Fruit fly (Drosophila melanogaster) whole organism, adult: ENCODE measurements around the gene ex.
A peak's percentile ranks its signal among the peaks of the same experiment; 100 is the strongest.

Experiments
- CG11617 ChIP-seq: fragments of 200-800 bp; sonication (Bioruptor generic); optimal IDR thresholded peaks from 2 replicates; lab custom pipeline; 2017; ENCODE audit warnings: mild to moderate bottlenecking, missing biosample characterization, missing genetic modification reagents, missing genetic modification characterization
- CG12768 ChIP-seq: fragments of 200-800 bp; sonication (Bioruptor generic); optimal IDR thresholded peaks from 2 replicates; lab custom pipeline; 2017; ENCODE audit warnings: missing biosample characterization, missing genetic modification characterization, mild to moderate bottlenecking, moderate library complexity, missing genetic modification reagents
- CG14711 ChIP-seq: fragments of 200-800 bp; sonication (Bioruptor generic); optimal IDR thresholded peaks from 2 replicates; lab custom pipeline; 2018; ENCODE audit warnings: missing biosample characterization, mild to moderate bottlenecking, missing genetic modification characterization, moderate library complexity
- CG1620 ChIP-seq: fragments of 200-800 bp; sonication (Bioruptor generic); optimal IDR thresholded peaks from 2 replicates; lab custom pipeline; 2016; ENCODE audit warnings: missing biosample characterization, missing genetic modification characterization
- CG33017 ChIP-seq: fragments of 200-800 bp; sonication (Bioruptor generic); optimal IDR thresholded peaks from 2 replicates; lab custom pipeline; 2018; ENCODE audit warnings: missing biosample characterization, mild to moderate bottlenecking, missing genetic modification characterization, moderate library complexity
- CG5204 ChIP-seq: fragments of 200-800 bp; sonication (Bioruptor generic); optimal IDR thresholded peaks from 2 replicates; lab custom pipeline; 2016; ENCODE audit warnings: missing biosample characterization, missing genetic modification characterization
- CG7045 ChIP-seq: fragments of 200-800 bp; sonication (Bioruptor generic); optimal IDR thresholded peaks from 2 replicates; lab custom pipeline; 2017; ENCODE audit warnings: missing biosample characterization, mild to moderate bottlenecking, missing genetic modification characterization
- CG7101 ChIP-seq: fragments of 200-800 bp; sonication (Bioruptor generic); optimal IDR thresholded peaks from 2 replicates; lab custom pipeline; 2018; ENCODE audit warnings: missing biosample characterization, mild to moderate bottlenecking, missing genetic modification characterization, moderate library complexity
- Clk ChIP-seq: fragments of 200-800 bp; sonication (Bioruptor generic); optimal IDR thresholded peaks from 2 replicates; lab custom pipeline; 2017; ENCODE audit warnings: missing biosample characterization, missing genetic modification characterization
- Crg-1 ChIP-seq: fragments of 200-800 bp; sonication (Bioruptor generic); optimal IDR thresholded peaks from 2 replicates; lab custom pipeline; 2016; ENCODE audit warnings: missing biosample characterization, missing genetic modification characterization
- Hr96 ChIP-seq: fragments of 200-800 bp; sonication (Bioruptor generic); optimal IDR thresholded peaks from 2 replicates; lab custom pipeline; 2016; ENCODE audit warnings: missing biosample characterization, missing genetic modification characterization
- Mnt ChIP-seq: fragments of 200-800 bp; sonication (Bioruptor generic); optimal IDR thresholded peaks from 2 replicates; lab custom pipeline; 2016; ENCODE audit warnings: missing biosample characterization, mild to moderate bottlenecking, missing genetic modification characterization
- bab1 ChIP-seq: fragments of 200-800 bp; sonication (Bioruptor generic); optimal IDR thresholded peaks from 3 replicates; lab custom pipeline; 2019; ENCODE audit warnings: missing biosample characterization, mild to moderate bottlenecking, missing genetic modification characterization, moderate library complexity
- cic ChIP-seq: fragments of 200-800 bp; sonication (Bioruptor generic); optimal IDR thresholded peaks from 2 replicates; lab custom pipeline; 2017; ENCODE audit warnings: missing biosample characterization, mild to moderate bottlenecking, missing genetic modification characterization, moderate library complexity
- kay ChIP-seq: fragments of 200-800 bp; sonication (Bioruptor generic); peaks from one replicate; lab custom pipeline; 2016; ENCODE audit warnings: missing biosample characterization, missing genetic modification characterization, borderline replicate concordance
- ovo ChIP-seq: fragments of 200-800 bp; sonication (Bioruptor generic); optimal IDR thresholded peaks from 2 replicates; lab custom pipeline; 2016; ENCODE audit warnings: missing biosample characterization, missing genetic modification characterization
- pad ChIP-seq: fragments of 200-800 bp; sonication (Bioruptor generic); optimal IDR thresholded peaks from 3 replicates; lab custom pipeline; 2017; ENCODE audit warnings: missing biosample characterization, missing genetic modification characterization, mild to moderate bottlenecking, moderate library complexity, missing genetic modification reagents
- tj ChIP-seq: fragments of 200-800 bp; sonication (Bioruptor generic); optimal IDR thresholded peaks from 3 replicates; lab custom pipeline; 2017; ENCODE audit warnings: missing biosample characterization, mild to moderate bottlenecking, missing genetic modification characterization, moderate library complexity
- toe ChIP-seq: fragments of 200-800 bp; sonication (Bioruptor generic); optimal IDR thresholded peaks from 2 replicates; lab custom pipeline; 2016; ENCODE audit warnings: missing biosample characterization, missing genetic modification characterization

The ex gene

DNA sequence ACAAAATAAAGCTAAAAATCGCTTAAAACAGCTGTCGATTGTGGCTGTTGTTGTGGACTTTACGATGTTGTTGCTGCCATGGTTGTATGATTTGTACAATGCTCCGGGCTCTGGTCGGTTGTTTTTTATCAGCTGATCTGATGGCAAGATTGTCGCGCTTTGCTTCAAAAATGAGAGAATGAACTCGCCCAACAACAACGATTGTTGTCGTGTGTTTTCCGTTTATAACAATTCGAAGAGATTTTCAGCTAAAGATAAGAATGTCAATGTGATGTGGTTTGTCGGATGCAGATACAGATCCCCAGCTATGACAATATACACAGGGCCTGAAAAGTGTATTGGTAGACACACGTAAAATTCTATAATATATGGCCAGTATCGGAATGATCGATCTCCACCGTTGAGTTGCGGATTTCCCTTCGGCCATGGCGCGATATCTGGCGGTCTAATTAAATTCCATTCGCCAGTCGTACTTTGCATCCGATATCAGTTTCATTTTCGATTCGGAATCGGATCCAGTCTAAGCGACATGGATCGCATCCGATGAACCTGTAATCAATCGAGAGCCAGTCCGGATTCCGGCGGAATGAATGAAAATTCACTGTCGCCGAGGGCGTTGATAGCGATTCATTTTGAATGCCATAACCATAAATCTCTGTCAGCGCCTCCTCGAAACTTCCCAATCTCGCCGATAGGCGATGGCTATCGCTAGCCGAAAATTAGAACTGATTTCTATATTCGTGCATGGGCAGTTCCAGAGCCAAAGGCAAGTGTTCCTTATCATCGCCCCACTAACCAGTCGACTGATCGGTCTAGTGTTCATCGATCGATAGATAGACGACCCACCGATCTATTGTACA lies 64.6 kb downstream of the ex start:
- TF ChIP-seq Mnt (GFP tag; lab: Kevin White, UChicago) = no peak
- no peak for TF ChIP-seq Crg-1 (GFP tag; lab: Kevin White, UChicago)
- no peak for TF ChIP-seq ovo
- no peak for TF ChIP-seq Clk (GFP tag; lab: Kevin White, UChicago)
- no peak for TF ChIP-seq kay (GFP tag; lab: Kevin White, UChicago)
- no peak for TF ChIP-seq CG1620 (GFP tag; lab: Kevin White, UChicago)
- TF ChIP-seq bab1 (GFP tag; lab: Kevin White, UChicago) = no peak
- no peak for TF ChIP-seq CG12768 (GFP tag; lab: Kevin White, UChicago)
- no peak for TF ChIP-seq CG14711 (tag; lab: Kevin White, UChicago)
- no peak for TF ChIP-seq CG5204 (GFP tag; lab: Kevin White, UChicago)
- no peak for TF ChIP-seq toe (GFP tag; lab: Kevin White, UChicago)
- TF ChIP-seq CG7101 (tag; lab: Kevin White, UChicago) = no peak
- TF ChIP-seq CG7045 (GFP tag; lab: Kevin White, UChicago) = no peak
- no peak for TF ChIP-seq CG33017 (tag; lab: Kevin White, UChicago)
- TF ChIP-seq Hr96 (GFP tag; lab: Kevin White, UChicago) = no peak

DNA sequence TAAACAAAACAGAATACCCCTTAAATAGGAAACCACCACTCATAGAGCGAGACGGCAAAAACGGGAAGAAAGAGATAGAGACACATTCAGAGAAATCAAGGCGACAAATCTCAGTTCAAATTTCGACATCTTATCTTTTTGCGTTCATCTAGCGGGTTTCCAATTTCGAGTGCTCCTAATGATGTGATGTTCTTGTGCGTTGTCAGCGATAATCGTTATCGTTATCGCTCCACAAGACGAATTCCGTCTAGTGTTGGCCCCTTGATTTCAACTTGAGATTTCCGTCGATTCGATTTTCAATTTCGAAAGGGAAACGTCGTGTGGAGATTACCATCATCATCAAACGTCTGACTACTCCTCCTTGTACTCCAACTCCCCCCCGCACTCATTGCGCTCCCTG lies 65.4 kb downstream of the ex start:
- TF ChIP-seq CG14711 (tag; lab: Kevin White, UChicago) (no peak), tj (GFP tag; lab: Kevin White, UChicago) (peak; percentile 60)

DNA sequence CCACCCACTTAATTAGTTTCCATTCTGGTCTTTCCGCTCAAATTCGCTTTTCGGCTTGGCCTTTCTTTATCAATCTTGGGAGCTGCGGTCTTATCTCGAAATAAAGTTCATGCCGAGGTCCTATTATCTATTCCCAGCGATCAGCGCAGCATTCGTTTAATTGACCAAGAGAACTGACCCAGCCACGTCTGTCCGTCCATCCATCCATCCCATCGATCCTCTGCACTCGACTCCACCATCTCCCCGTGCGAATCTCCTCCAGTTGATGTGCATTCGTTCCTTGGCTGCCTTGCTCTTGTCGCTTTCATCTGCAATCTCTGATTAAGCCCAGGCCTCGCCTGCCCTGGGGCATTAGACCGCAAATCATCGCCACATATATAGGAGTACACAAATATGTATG lies 65.8 kb downstream of the ex start:
- TF ChIP-seq CG12768 (GFP tag; lab: Kevin White, UChicago) (no peak), CG33017 (tag; lab: Kevin White, UChicago) (no peak), pad (GFP tag; lab: Kevin White, UChicago) (no peak), toe (GFP tag; lab: Kevin White, UChicago) (no peak), tj (GFP tag; lab: Kevin White, UChicago) (no peak), Mnt (GFP tag; lab: Kevin White, UChicago) (no peak), CG5204 (GFP tag; lab: Kevin White, UChicago) (no peak), kay (GFP tag; lab: Kevin White, UChicago) (no peak), CG1620 (GFP tag; lab: Kevin White, UChicago) (no peak), ovo (no peak), Crg-1 (GFP tag; lab: Kevin White, UChicago) (no peak), CG11617 (no peak)

DNA sequence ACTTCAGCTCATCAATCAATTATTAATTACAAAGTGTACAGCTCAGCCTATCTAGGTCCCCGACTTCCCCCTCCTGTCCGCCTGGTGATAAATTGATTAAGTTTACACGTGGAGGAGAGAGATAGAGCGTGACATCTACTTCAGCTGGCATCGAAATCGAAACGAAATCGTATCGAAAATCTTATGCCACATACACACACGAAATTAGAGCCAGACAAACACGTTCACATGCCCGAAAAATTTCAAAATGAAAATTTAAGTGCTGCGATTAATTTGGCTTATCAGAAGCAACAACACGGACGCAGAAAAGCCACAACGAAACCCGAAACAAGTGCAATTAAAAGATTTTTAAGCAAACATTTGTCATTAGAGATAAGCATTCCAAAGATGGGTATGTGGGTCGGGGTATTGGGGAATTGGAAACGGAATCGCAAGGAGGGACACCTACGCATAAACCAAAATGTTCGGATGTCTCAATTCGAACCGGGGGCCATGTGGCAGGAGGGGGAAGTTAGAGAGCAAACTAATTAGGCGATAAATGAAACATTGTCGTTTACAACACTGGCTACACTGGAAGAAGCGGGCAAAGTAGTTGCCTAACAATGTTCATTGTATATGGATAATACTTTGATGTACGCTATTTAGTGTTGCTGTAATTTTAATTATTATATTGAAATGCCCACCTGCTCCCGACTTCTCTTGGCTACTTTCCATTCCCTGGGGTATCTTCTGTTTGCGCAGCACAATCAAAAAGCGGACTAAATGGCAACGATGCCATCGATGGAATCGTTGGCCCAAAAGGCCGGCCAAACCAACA lies 66.8 kb downstream of the ex start:
- TF ChIP-seq CG11617 (no peak), CG1620 (GFP tag; lab: Kevin White, UChicago) (no peak), CG7101 (tag; lab: Kevin White, UChicago) (no peak), Hr96 (GFP tag; lab: Kevin White, UChicago) (no peak), CG14711 (tag; lab: Kevin White, UChicago) (no peak), cic (GFP tag; lab: Kevin White, UChicago) (no peak)
